Fruit fly (Drosophila melanogaster) whole organism, pupa: Measurements from ENCODE around the gene IntS12.

Experiments used
- CG10348 ChIP-seq: fragments of 200-800 bp; sonication (Bioruptor generic); IDR thresholded peaks from 2 replicates; pipeline ENCODE4 v1.3.6; 2022; ENCODE audit warnings: missing biosample characterization, missing genetic modification characterization
- CG12605 ChIP-seq: fragments of 200-800 bp; sonication (Bioruptor generic); IDR thresholded peaks from 2 replicates; pipeline ENCODE4 v1.3.6; 2022; ENCODE audit warnings: missing biosample characterization, missing genetic modification characterization
- CG13204 ChIP-seq: fragments of 200-800 bp; sonication (Bioruptor generic); optimal IDR thresholded peaks from 2 replicates; lab custom pipeline; 2018; ENCODE audit warnings: missing biosample characterization, mild to moderate bottlenecking, missing genetic modification characterization, moderate library complexity
- CG34367 ChIP-seq: fragments of 200-800 bp; sonication (Bioruptor generic); optimal IDR thresholded peaks from 2 replicates; lab custom pipeline; 2018; ENCODE audit warnings: missing biosample characterization, mild to moderate bottlenecking, missing genetic modification characterization
- CG8159 ChIP-seq: fragments of 200-800 bp; sonication (Bioruptor generic); optimal IDR thresholded peaks from 3 replicates; lab custom pipeline; 2018; ENCODE audit warnings: missing biosample characterization, mild to moderate bottlenecking, missing genetic modification characterization, moderate library complexity
- EcR ChIP-seq: fragments of 200-800 bp; sonication (Bioruptor generic); optimal IDR thresholded peaks from 3 replicates; lab custom pipeline; 2019; ENCODE audit warnings: missing biosample characterization, missing genetic modification characterization, mild to moderate bottlenecking, moderate library complexity, missing genetic modification reagents
- Pif1A ChIP-seq: fragments of 200-800 bp; sonication (Bioruptor generic); optimal IDR thresholded peaks from 3 replicates; lab custom pipeline; 2016; ENCODE audit warnings: missing biosample characterization, missing genetic modification characterization
- rn ChIP-seq: fragments of 200-800 bp; sonication (Bioruptor generic); IDR thresholded peaks from 2 replicates; pipeline ENCODE4 v1.3.6; 2022; ENCODE audit warnings: missing biosample characterization, missing genetic modification characterization

- TF ChIP-seq CG13204 (GFP tag; lab: Kevin White, UChicago) = no peak
- TF ChIP-seq Pif1A (GFP tag; lab: Kevin White, UChicago) = no peak
- TF ChIP-seq CG12605 (GFP tag; lab: Robert Waterston, UW) = no peak
- TF ChIP-seq rn (GFP tag; lab: Robert Waterston, UW) = no peak
- TF ChIP-seq CG8159 (tag; lab: Kevin White, UChicago) = no peak
- no peak for TF ChIP-seq CG34367 (tag; lab: Kevin White, UChicago)
- no peak for TF ChIP-seq CG10348 (GFP tag; lab: Robert Waterston, UW)
- TF ChIP-seq EcR (GFP tag; lab: Kevin White, UChicago) = no peak
These were observed 45.6 kb downstream of the IntS12 start for dm6 chr3R:26908750-26909149.
